Fruit fly (Drosophila melanogaster): ENCODE measurements around the gene CG8209.

CG8209 gene

DNA sequence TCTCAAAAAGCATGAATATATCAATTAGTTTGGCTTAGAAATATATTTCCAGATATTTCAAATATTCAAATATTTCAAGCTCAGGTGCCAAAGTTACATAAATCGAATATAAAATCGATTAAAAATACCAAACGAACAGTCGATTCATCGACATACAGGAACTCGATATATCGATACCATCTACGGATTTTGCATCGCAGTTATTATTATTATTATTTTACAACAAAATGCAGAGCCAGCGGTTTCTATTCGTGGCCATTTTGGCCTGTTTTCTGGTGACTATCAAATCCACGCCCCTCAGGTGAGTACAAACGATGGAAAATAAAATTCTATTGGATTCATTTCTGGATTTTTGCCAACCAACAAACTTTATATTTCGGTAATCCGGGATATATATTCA lies 5.8 kb upstream of the CG8209 start, which contains the start of gene RNaseX25:
Gene RNaseX25, plus strand, starts transcription at position 147 of the 400 bp plus-strand sequence.
- TF ChIP-seq CG1621 (tag; optimal IDR thresholded peaks at IDR 0.05) (peak; percentile 38), acj6 (GFP tag; optimal IDR thresholded peaks at IDR 0.05) (no peak)

dm6 chr3L:7974671-7975281 lies 1.4 kb upstream of the CG8209 start, which contains the start of gene CG8042:
CG8042 (minus strand) TSS chr3L:7974991.
- TF ChIP-seq Eip78C (GFP tag), result peak; percentile 27
- TF ChIP-seq Met (GFP tag; optimal IDR thresholded peaks at IDR 0.05), result no peak
- no peak for TF ChIP-seq net (GFP tag; optimal IDR thresholded peaks at IDR 0.05)
- no peak for TF ChIP-seq Hr38 (GFP tag; optimal IDR thresholded peaks at IDR 0.05)
- no peak for TF ChIP-seq lz (GFP tag; optimal IDR thresholded peaks at IDR 0.05)
- TF ChIP-seq CG15336 (GFP tag; IDR thresholded peaks at IDR 0.05), result no peak

dm6 chr3L:7978550-7978776 lies 2.3 kb downstream of the CG8209 start, which contains the start of gene Pop4:
Pop4 (minus strand) TSS chr3L:7978650.
- TF ChIP-seq Blimp-1 (GFP tag; optimal IDR thresholded peaks at IDR 0.05) (no peak), fd59A (GFP tag; optimal IDR thresholded peaks at IDR 0.05) (no peak), fkh (GFP tag; optimal IDR thresholded peaks at IDR 0.05) (no peak), Eip78C (GFP tag) (no peak), OdsH (GFP tag; optimal IDR thresholded peaks at IDR 0.05) (no peak), CG6163 (GFP tag; IDR thresholded peaks at IDR 0.05) (no peak), CG34406 (GFP tag; optimal IDR thresholded peaks at IDR 0.05) (no peak), spab (GFP tag; optimal IDR thresholded peaks at IDR 0.05) (no peak), acj6 (GFP tag; optimal IDR thresholded peaks at IDR 0.05) (no peak), Sox102F (GFP tag; optimal IDR thresholded peaks at IDR 0.05) (no peak), CG32006 (GFP tag; optimal IDR thresholded peaks at IDR 0.05) (no peak), eg (GFP tag; IDR thresholded peaks at IDR 0.05) (no peak), CG8119 (GFP tag; IDR thresholded peaks at IDR 0.05) (no peak), CG1621 (tag; optimal IDR thresholded peaks at IDR 0.05) (no peak), Lpt (GFP tag; optimal IDR thresholded peaks at IDR 0.05) (no peak), Hr39 (GFP tag; optimal IDR thresholded peaks at IDR 0.05) (no peak), CG8632 (GFP tag; optimal IDR thresholded peaks at IDR 0.05) (no peak), CG3032 (tag; optimal IDR thresholded peaks at IDR 0.05) (no peak), CG11762 (GFP tag; optimal IDR thresholded peaks at IDR 0.05; ENCODE audit: insufficient read depth) (no peak), dac (GFP tag; optimal IDR thresholded peaks at IDR 0.05) (no peak)

DNA sequence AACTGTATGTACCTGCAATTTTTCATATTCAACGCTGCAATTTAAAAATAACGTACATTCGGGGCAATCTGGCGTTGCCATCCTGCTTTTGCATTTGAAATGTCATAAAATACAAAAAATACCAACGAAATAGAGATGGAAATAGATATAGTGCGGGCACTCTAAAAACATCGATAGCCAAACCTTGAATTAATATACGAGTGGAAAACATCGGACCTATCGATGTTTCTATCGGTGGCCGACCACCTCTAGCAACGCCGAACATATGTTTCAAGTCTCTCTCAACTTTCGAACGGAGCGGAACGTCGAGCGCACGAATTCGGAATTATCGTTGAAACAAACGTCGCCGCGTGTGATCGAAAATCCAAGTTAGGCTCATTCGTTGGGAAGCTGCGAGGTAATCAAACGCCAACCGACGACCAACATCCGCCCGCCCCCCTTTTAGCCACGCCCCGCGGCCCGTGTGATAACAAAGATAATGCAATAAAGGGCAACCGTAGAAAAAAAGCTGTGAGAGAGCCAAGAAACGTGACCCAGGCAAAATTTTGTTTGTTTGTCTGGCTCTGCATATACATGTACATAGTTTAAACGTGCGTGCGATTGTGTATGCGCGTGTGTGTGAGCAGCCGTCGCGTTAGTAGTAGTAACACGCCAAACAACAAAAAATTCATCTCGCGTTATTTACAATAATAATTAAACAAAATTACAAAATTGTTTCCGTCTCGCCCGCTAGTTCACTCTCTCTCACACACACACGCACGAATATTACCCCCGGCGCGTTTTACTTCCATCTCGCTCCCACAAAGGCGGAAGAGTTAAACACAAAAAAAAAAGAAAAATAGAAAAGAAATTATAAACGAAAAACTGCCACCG lies 2.8 kb downstream of the CG8209 start, which contains the start of gene nmo:
Gene nmo, plus strand, starts transcription at position 270 of the 873 bp plus-strand sequence.
- TF ChIP-seq Blimp-1 (GFP tag; optimal IDR thresholded peaks at IDR 0.05) (no peak), topi (GFP tag; optimal IDR thresholded peaks at IDR 0.05) (peak; percentile 39), Smox (GFP tag; optimal IDR thresholded peaks at IDR 0.05) (no peak), CG6792 (GFP tag; optimal IDR thresholded peaks at IDR 0.05) (no peak), CG16779 (tag; optimal IDR thresholded peaks at IDR 0.05) (no peak), Gug (GFP tag; IDR thresholded peaks at IDR 0.05) (no peak), vri (GFP tag; optimal IDR thresholded peaks at IDR 0.05) (no peak), svp (GFP tag) (no peak), net (GFP tag; optimal IDR thresholded peaks at IDR 0.05) (no peak), salr (GFP tag; optimal IDR thresholded peaks at IDR 0.05) (no peak), Sox14 (GFP tag; optimal IDR thresholded peaks at IDR 0.05) (no peak), Hr38 (GFP tag; optimal IDR thresholded peaks at IDR 0.05) (no peak), CG7368 (GFP tag; optimal IDR thresholded peaks at IDR 0.05) (no peak), fd85E (GFP tag; optimal IDR thresholded peaks at IDR 0.05) (no peak), pdm3 (GFP tag; optimal IDR thresholded peaks at IDR 0.05) (no peak), Sox15 (GFP tag; optimal IDR thresholded peaks at IDR 0.05) (no peak), CG10631 (GFP tag; optimal IDR thresholded peaks at IDR 0.05) (no peak), CG1621 (tag; optimal IDR thresholded peaks at IDR 0.05) (no peak), CG31627 (GFP tag; optimal IDR thresholded peaks at IDR 0.05) (peak; percentile 8), esn (GFP tag; optimal IDR thresholded peaks at IDR 0.05) (peak; percentile 3), CG10669 (GFP tag; optimal IDR thresholded peaks at IDR 0.05) (no peak), cyc (GFP tag; optimal IDR thresholded peaks at IDR 0.05) (peak; percentile 44), CG8119 (GFP tag; IDR thresholded peaks at IDR 0.05) (no peak), ss (GFP tag; optimal IDR thresholded peaks at IDR 0.05) (peak; percentile 21 to 64), CG15336 (GFP tag; IDR thresholded peaks at IDR 0.05) (no peak), Ets96B (tag; optimal IDR thresholded peaks at IDR 0.05) (no peak), OdsH (GFP tag; optimal IDR thresholded peaks at IDR 0.05) (no peak)

Data from whole organism, prepupa.